Fruit fly (Drosophila melanogaster): ENCODE data around the gene CG15239.

The CG15239 gene

dm6 chrX:3840962-3841361, 43.0 kb upstream of the CG15239 start:
- TF ChIP-seq lbe (GFP tag; optimal IDR thresholded peaks at IDR 0.05) = peak; percentile 70
- TF ChIP-seq bsh (GFP tag; optimal IDR thresholded peaks at IDR 0.05) = no peak
- no peak for TF ChIP-seq odd (GFP tag; optimal IDR thresholded peaks at IDR 0.05)
- TF ChIP-seq Stat92E (GFP tag; optimal IDR thresholded peaks at IDR 0.05) = no peak
- peak; percentile 65; the same call in 1 of the 2 replicates for TF ChIP-seq CG32767 (GFP tag; IDR thresholded peaks at IDR 0.05)
- peak; percentile 21; the same call in 1 of the 2 replicates for TF ChIP-seq CG14014 (GFP tag; IDR thresholded peaks at IDR 0.05)
- TF ChIP-seq E2f2 (GFP tag; IDR thresholded peaks at IDR 0.05) = 0 out of 2 replicates have a peak, but pooled peaks have one; percentile 13
- TF ChIP-seq Adf1 (GFP tag; IDR thresholded peaks at IDR 0.05) = peak; percentile 23; the same call in 1 of the 2 replicates
- peak; percentile 52 to 68 for TF ChIP-seq Trl (optimal IDR thresholded peaks at IDR 0.05)
- no peak for TF ChIP-seq Trl (GFP tag; optimal IDR thresholded peaks at IDR 0.05)
- 0 out of 4 replicates have a peak, but pooled peaks have one; percentile 77 for TF ChIP-seq chinmo (GFP tag; IDR thresholded peaks at IDR 0.05; ENCODE audit: partially characterized antibody)
- TF ChIP-seq CG15269 (tag; optimal IDR thresholded peaks at IDR 0.05) = no peak
- TF ChIP-seq MESR4 (GFP tag; optimal IDR thresholded peaks at IDR 0.05) = no peak
- TF ChIP-seq so (GFP tag; IDR thresholded peaks at IDR 0.05) = no peak
- TF ChIP-seq CG10366 (GFP tag; IDR thresholded peaks at IDR 0.05) = no peak
- no peak for TF ChIP-seq slbo (GFP tag; IDR thresholded peaks at IDR 0.05)
- peak; percentile 79 for TF ChIP-seq kni (GFP tag; optimal IDR thresholded peaks at IDR 0.05)
- no peak for TF ChIP-seq caup (GFP tag; optimal IDR thresholded peaks at IDR 0.05; ENCODE audit: severe bottlenecking)
- TF ChIP-seq nom (GFP tag; optimal IDR thresholded peaks at IDR 0.05) = peak; percentile 37
- TF ChIP-seq grn (GFP tag; optimal IDR thresholded peaks at IDR 0.05) = peak; percentile 39
- 0 out of 2 replicates have a peak, but pooled peaks have one; percentile 16 for TF ChIP-seq Rfx (GFP tag; IDR thresholded peaks at IDR 0.05)
- peak; percentile 24 for TF ChIP-seq CG34376 (GFP tag; optimal IDR thresholded peaks at IDR 0.05)
- 0 out of 3 replicates have a peak, but pooled peaks have one; percentile 44 for TF ChIP-seq CG6175 (GFP tag; IDR thresholded peaks at IDR 0.05)
- peak; percentile 15 for TF ChIP-seq corto (GFP tag; optimal IDR thresholded peaks at IDR 0.05)
- TF ChIP-seq cg (GFP tag; optimal IDR thresholded peaks at IDR 0.05) = peak; percentile 60
- TF ChIP-seq bowl (GFP tag; IDR thresholded peaks at IDR 0.05) = peak; percentile 42; the same call in 1 of the 2 replicates
- 0 out of 2 replicates have a peak, but pooled peaks have one; percentile 8 for TF ChIP-seq CG13287 (GFP tag; IDR thresholded peaks at IDR 0.05; ENCODE audit: partially characterized antibody)
- TF ChIP-seq CG4617 (GFP tag; optimal IDR thresholded peaks at IDR 0.05; ENCODE audit: borderline replicate concordance) = no peak
- no peak for TF ChIP-seq CG7928 (GFP tag; optimal IDR thresholded peaks at IDR 0.05)
- peak; percentile 19 for TF ChIP-seq B-H2 (GFP tag; optimal IDR thresholded peaks at IDR 0.05)
- TF ChIP-seq Dfd (GFP tag; optimal IDR thresholded peaks at IDR 0.05) = no peak
- peak; percentile 78 for TF ChIP-seq phol (tag; optimal IDR thresholded peaks at IDR 0.05)
- TF ChIP-seq CG10543 (GFP tag; optimal IDR thresholded peaks at IDR 0.05) = peak; percentile 20
- peak; percentile 47; the same call in 1 of the 2 replicates for TF ChIP-seq Drgx (GFP tag; IDR thresholded peaks at IDR 0.05)
- TF ChIP-seq Blimp-1 (GFP tag; optimal IDR thresholded peaks at IDR 0.05) = no peak
- peak; percentile 46 for TF ChIP-seq CG13894 (tag; optimal IDR thresholded peaks at IDR 0.05)
- TF ChIP-seq Med (GFP tag) = peak; percentile 45
- peak; percentile 42 for TF ChIP-seq CG10147 (GFP tag; optimal IDR thresholded peaks at IDR 0.05)
- TF ChIP-seq CG16815 (GFP tag; optimal IDR thresholded peaks at IDR 0.05) = no peak
- 0 out of 3 replicates have a peak, but pooled peaks have one; percentile 46 for TF ChIP-seq ci (GFP tag; IDR thresholded peaks at IDR 0.05)
- TF ChIP-seq h (optimal IDR thresholded peaks at IDR 0.05) = no peak
- TF ChIP-seq lov (optimal IDR thresholded peaks at IDR 0.05) = no peak
- no peak for TF ChIP-seq lov (GFP tag; IDR thresholded peaks at IDR 0.05)
- TF ChIP-seq CG3163 (GFP tag; optimal IDR thresholded peaks at IDR 0.05) = peak; percentile 79
- peak; percentile 38 for TF ChIP-seq mirr (GFP tag; optimal IDR thresholded peaks at IDR 0.05)
- no peak for TF ChIP-seq CG9437 (GFP tag; optimal IDR thresholded peaks at IDR 0.05)
- TF ChIP-seq pros (GFP tag; optimal IDR thresholded peaks at IDR 0.05) = peak; percentile 92
